Fruit fly (Drosophila melanogaster) whole organism, embryonic: ENCODE data around the gene Polr2G.

Experiments used
- Asciz ChIP-seq: fragments of 200-800 bp; sonication (Bioruptor generic); optimal IDR thresholded peaks from 2 replicates; lab custom pipeline; 2017; ENCODE audit warnings: missing biosample characterization, mild to moderate bottlenecking, missing genetic modification characterization, missing genetic modification reagents
- B-H2 ChIP-seq: fragments of 200-800 bp; sonication (Bioruptor generic); optimal IDR thresholded peaks from 2 replicates; lab custom pipeline; 2018; ENCODE audit warnings: missing biosample characterization, mild to moderate bottlenecking, missing genetic modification characterization
- CG12236 ChIP-seq: fragments of 200-800 bp; sonication (Bioruptor generic); optimal IDR thresholded peaks from 2 replicates; lab custom pipeline; 2016; ENCODE audit warnings: missing biosample characterization, missing genetic modification characterization
- CG14965 ChIP-seq: fragments of 200-800 bp; sonication (Bioruptor generic); optimal IDR thresholded peaks from 2 replicates; lab custom pipeline; 2016; ENCODE audit warnings: missing biosample characterization, missing genetic modification characterization, borderline replicate concordance
- CG1647 ChIP-seq: fragments of 200-800 bp; sonication (Bioruptor generic); optimal IDR thresholded peaks from 3 replicates; lab custom pipeline; 2016; ENCODE audit warnings: missing biosample characterization, missing genetic modification characterization
- CG1792 ChIP-seq: fragments of 200-800 bp; sonication (Bioruptor generic); optimal IDR thresholded peaks from 2 replicates; lab custom pipeline; 2016; ENCODE audit warnings: missing biosample characterization, missing genetic modification characterization
- CG18599 ChIP-seq: fragments of 200-800 bp; sonication (Bioruptor generic); optimal IDR thresholded peaks from 3 replicates; lab custom pipeline; 2017; ENCODE audit warnings: missing biosample characterization, missing genetic modification characterization, mild to moderate bottlenecking, moderate library complexity, missing genetic modification reagents
- CG18764 ChIP-seq: fragments of 200-800 bp; sonication (Bioruptor generic); optimal IDR thresholded peaks from 3 replicates; lab custom pipeline; 2016; ENCODE audit warnings: missing biosample characterization, missing genetic modification characterization
- CG2129 ChIP-seq: fragments of 200-800 bp; sonication (Bioruptor generic); IDR thresholded peaks from 2 replicates; pipeline ENCODE4 v1.3.6; 2022; ENCODE audit warnings: missing biosample characterization, missing genetic modification characterization; ENCODE audit not compliant: partially characterized antibody
- CG31365 ChIP-seq: fragments of 200-800 bp; sonication (Bioruptor generic); optimal IDR thresholded peaks from 2 replicates; lab custom pipeline; 2018; ENCODE audit warnings: missing biosample characterization, mild to moderate bottlenecking, missing genetic modification characterization
- CG3163 ChIP-seq: fragments of 200-800 bp; sonication (Bioruptor generic); optimal IDR thresholded peaks from 3 replicates; lab custom pipeline; 2016; ENCODE audit warnings: missing biosample characterization, missing genetic modification characterization
- CG3847 ChIP-seq: fragments of 200-800 bp; sonication (Bioruptor generic); IDR thresholded peaks from 2 replicates; pipeline ENCODE4 v1.3.6; 2022; ENCODE audit warnings: missing biosample characterization, missing genetic modification characterization
- CG43689 ChIP-seq: fragments of 200-800 bp; sonication (Bioruptor generic); IDR thresholded peaks from 2 replicates; pipeline ENCODE4 v1.3.6; 2022; ENCODE audit warnings: missing biosample characterization, missing genetic modification characterization
- CG5180 ChIP-seq: fragments of 200-800 bp; sonication (Bioruptor generic); optimal IDR thresholded peaks from 3 replicates; lab custom pipeline; 2017; ENCODE audit warnings: missing biosample characterization, missing genetic modification characterization, mild to moderate bottlenecking, moderate library complexity, missing genetic modification reagents
- CG6689 ChIP-seq: fragments of 200-800 bp; sonication (Bioruptor generic); IDR thresholded peaks from 2 replicates; pipeline ENCODE4 v1.3.6; 2022; ENCODE audit warnings: missing biosample characterization, missing genetic modification characterization
- CG7372 ChIP-seq: fragments of 200-800 bp; sonication (Bioruptor generic); IDR thresholded peaks from 2 replicates; pipeline ENCODE4 v1.3.6; 2022; ENCODE audit warnings: missing biosample characterization, missing genetic modification characterization
- CG8281 ChIP-seq: fragments of 200-800 bp; sonication (Bioruptor generic); optimal IDR thresholded peaks from 2 replicates; lab custom pipeline; 2018; ENCODE audit warnings: missing biosample characterization, mild to moderate bottlenecking, missing genetic modification characterization, moderate library complexity
- CG8924 ChIP-seq: fragments of 200-800 bp; optimal IDR thresholded peaks from 3 replicates; lab custom pipeline; 2019; ENCODE audit warnings: missing biosample characterization, mild to moderate bottlenecking, missing genetic modification characterization, moderate library complexity
- CG9797 ChIP-seq: fragments of 200-800 bp; sonication (Bioruptor generic); optimal IDR thresholded peaks from 3 replicates; lab custom pipeline; 2018; ENCODE audit warnings: missing biosample characterization, mild to moderate bottlenecking, missing genetic modification characterization
- Deaf1 ChIP-seq: fragments of 200-800 bp; optimal IDR thresholded peaks from 3 replicates; lab custom pipeline; 2019; ENCODE audit warnings: missing biosample characterization, mild to moderate bottlenecking, missing genetic modification characterization, moderate library complexity
- Dfd ChIP-seq, 2 experiments: fragments of >200 bp; optimal IDR thresholded peaks; 2 replicates each; lab custom pipeline; 2017; ENCODE audit warnings: missing biosample characterization in 2 of 2, missing genetic modification characterization in 2 of 2
- Dip2 ChIP-seq: fragments of 200-800 bp; sonication (Bioruptor generic); IDR thresholded peaks from 2 replicates; pipeline ENCODE4 v1.3.6; 2022; ENCODE audit warnings: missing biosample characterization, missing genetic modification characterization
- Dp ChIP-seq: fragments of 200-800 bp; sonication (Bioruptor generic); optimal IDR thresholded peaks from 2 replicates; lab custom pipeline; 2018; ENCODE audit warnings: missing biosample characterization, mild to moderate bottlenecking, missing genetic modification characterization, moderate library complexity
- Dref ChIP-seq: fragments of 200-800 bp; sonication (Bioruptor generic); IDR thresholded peaks from 2 replicates; pipeline ENCODE4 v1.3.6; 2022; ENCODE audit warnings: missing biosample characterization, missing genetic modification characterization
- ERR ChIP-seq: fragments of 200-800 bp; sonication (Bioruptor generic); optimal IDR thresholded peaks from 2 replicates; lab custom pipeline; 2016; ENCODE audit warnings: missing biosample characterization, missing genetic modification characterization
- Gsc ChIP-seq: fragments of 200-800 bp; sonication (Bioruptor generic); IDR thresholded peaks from 2 replicates; pipeline ENCODE4 v1.3.6; 2022; ENCODE audit warnings: missing biosample characterization, missing genetic modification characterization
- H2.0 ChIP-seq: fragments of 200-800 bp; sonication (Bioruptor generic); IDR thresholded peaks from 2 replicates; pipeline ENCODE4 v1.3.6; 2022; ENCODE audit warnings: missing biosample characterization, missing genetic modification characterization
- Hmr ChIP-seq: fragments of 200-800 bp; sonication (Bioruptor generic); optimal IDR thresholded peaks from 3 replicates; lab custom pipeline; 2017; ENCODE audit warnings: mild to moderate bottlenecking, missing biosample characterization, missing genetic modification reagents, missing genetic modification characterization
- Lpt ChIP-seq: fragments of >200 bp; optimal IDR thresholded peaks from 2 replicates; lab custom pipeline; 2018; ENCODE audit warnings: missing biosample characterization, missing genetic modification characterization
- Nf-YB ChIP-seq: fragments of 200-800 bp; sonication (Bioruptor generic); optimal IDR thresholded peaks from 3 replicates; lab custom pipeline; 2019; ENCODE audit warnings: missing biosample characterization, mild to moderate bottlenecking, missing genetic modification characterization, moderate library complexity
- Rx ChIP-seq: fragments of 200-800 bp; sonication (Bioruptor generic); IDR thresholded peaks from 2 replicates; pipeline ENCODE4 v1.3.6; 2022; ENCODE audit warnings: missing biosample characterization, missing genetic modification characterization
- Sin3A ChIP-seq: fragments of >200 bp; optimal IDR thresholded peaks from 2 replicates; lab custom pipeline; 2018
- Vsx1 ChIP-seq: fragments of 200-800 bp; sonication (Bioruptor generic); optimal IDR thresholded peaks from 2 replicates; lab custom pipeline; 2017; ENCODE audit warnings: missing biosample characterization, mild to moderate bottlenecking, missing genetic modification characterization, missing genetic modification reagents
- aop ChIP-seq: fragments of 200-800 bp; sonication (Bioruptor generic); IDR thresholded peaks from 2 replicates; pipeline ENCODE4 v1.3.6; 2022; ENCODE audit warnings: missing biosample characterization, missing genetic modification characterization
- bowl ChIP-seq: fragments of 200-800 bp; sonication (Bioruptor generic); IDR thresholded peaks from 2 replicates; pipeline ENCODE4 v1.3.6; 2022; ENCODE audit warnings: missing biosample characterization, missing genetic modification characterization
- dmrt99B ChIP-seq: fragments of 200-800 bp; sonication (Bioruptor generic); optimal IDR thresholded peaks from 2 replicates; lab custom pipeline; 2018; ENCODE audit warnings: missing biosample characterization, mild to moderate bottlenecking, missing genetic modification characterization, moderate library complexity
- emc ChIP-seq: fragments of 200-800 bp; sonication (Bioruptor generic); optimal IDR thresholded peaks from 2 replicates; lab custom pipeline; 2016; ENCODE audit warnings: missing biosample characterization, missing genetic modification characterization
- gsb ChIP-seq: fragments of 200-800 bp; sonication (Bioruptor generic); IDR thresholded peaks from 2 replicates; pipeline ENCODE4 v1.3.6; 2022; ENCODE audit warnings: missing biosample characterization, missing genetic modification characterization
- nmo ChIP-seq: fragments of 200-800 bp; sonication (Bioruptor generic); optimal IDR thresholded peaks from 2 replicates; lab custom pipeline; 2018; ENCODE audit warnings: missing biosample characterization, mild to moderate bottlenecking, missing genetic modification characterization, moderate library complexity
- nom ChIP-seq: fragments of 200-800 bp; sonication (Bioruptor generic); optimal IDR thresholded peaks from 2 replicates; lab custom pipeline; 2017; ENCODE audit warnings: missing biosample characterization, missing genetic modification characterization, mild to moderate bottlenecking, moderate library complexity, missing genetic modification reagents
- pfk ChIP-seq: fragments of 200-800 bp; sonication (Bioruptor generic); optimal IDR thresholded peaks from 2 replicates; lab custom pipeline; 2018; ENCODE audit warnings: missing biosample characterization, mild to moderate bottlenecking, missing genetic modification characterization, moderate library complexity
- rib ChIP-seq: fragments of 200-800 bp; sonication (Bioruptor generic); IDR thresholded peaks from 2 replicates; pipeline ENCODE4 v1.3.6; 2022; ENCODE audit warnings: missing biosample characterization, missing genetic modification characterization
- shn ChIP-seq: fragments of 200-800 bp; sonication (Bioruptor generic); optimal IDR thresholded peaks from 3 replicates; lab custom pipeline; 2016; ENCODE audit warnings: missing biosample characterization, missing genetic modification characterization
- so ChIP-seq: fragments of 200-800 bp; sonication (Bioruptor generic); IDR thresholded peaks from 3 replicates; pipeline ENCODE4 v1.3.6; 2022; ENCODE audit warnings: missing biosample characterization, missing genetic modification characterization
- ssp ChIP-seq: fragments of 200-800 bp; sonication (Bioruptor generic); IDR thresholded peaks from 2 replicates; pipeline ENCODE4 v1.3.6; 2022; ENCODE audit warnings: missing biosample characterization, missing genetic modification characterization
- sug ChIP-seq: fragments of 200-800 bp; optimal IDR thresholded peaks from 2 replicates; lab custom pipeline; 2019; ENCODE audit warnings: missing biosample characterization, mild to moderate bottlenecking, missing genetic modification characterization, moderate library complexity
- ttk ChIP-seq: fragments of 200-800 bp; sonication (Bioruptor generic); IDR thresholded peaks from 2 replicates; pipeline ENCODE4 v2.1.2; 2022; ENCODE audit warnings: missing biosample characterization, missing genetic modification characterization
- usp ChIP-seq: fragments of >200 bp; optimal IDR thresholded peaks from 2 replicates; lab custom pipeline; 2017; ENCODE audit warnings: missing biosample characterization, missing genetic modification characterization
- vnd ChIP-seq: fragments of 200-800 bp; sonication (Bioruptor generic); IDR thresholded peaks from 3 replicates; pipeline ENCODE4 v1.3.6; 2022; ENCODE audit warnings: missing biosample characterization, missing genetic modification characterization; ENCODE audit not compliant: partially characterized antibody
- zen2 ChIP-seq: fragments of 200-800 bp; sonication (Bioruptor generic); IDR thresholded peaks from 3 replicates; pipeline ENCODE4 v1.3.6; 2022; ENCODE audit warnings: missing biosample characterization, missing genetic modification characterization; ENCODE audit not compliant: partially characterized antibody

The Polr2G gene

dm6 chr3R:15229329-15229876, 6.4 kb upstream of the Polr2G start, which contains the start of the genes Art3 and mRpS10 (continued):
- TF ChIP-seq CG1647 (GFP tag; lab: Kevin White, UChicago) = peak; percentile 100
- no peak for TF ChIP-seq usp
- peak; percentile 94 for TF ChIP-seq Deaf1 (tag; lab: Kevin White, UChicago)
- peak; percentile 94 for TF ChIP-seq CG5180
- TF ChIP-seq Rx = peak; percentile 100
- peak; percentile 100 for TF ChIP-seq CG18599 (GFP tag; lab: Kevin White, UChicago)
- TF ChIP-seq dmrt99B = peak; percentile 100
- peak; percentile 100 for TF ChIP-seq H2.0 (GFP tag; lab: Robert Waterston, UW)
- TF ChIP-seq pfk (GFP tag; lab: Kevin White, UChicago) = peak; percentile 84
- TF ChIP-seq sug (tag; lab: Kevin White, UChicago) = peak; percentile 100
- peak; percentile 100 for TF ChIP-seq CG1792 (GFP tag; lab: Kevin White, UChicago)
- TF ChIP-seq ssp = peak; percentile 97
- TF ChIP-seq emc (GFP tag; lab: Kevin White, UChicago) = peak; percentile 100
- TF ChIP-seq Nf-YB = peak; percentile 94
- peak; percentile 100 for TF ChIP-seq Asciz (GFP tag; lab: Kevin White, UChicago)
- TF ChIP-seq zen2 (GFP tag; lab: Robert Waterston, UW) = no peak
- TF ChIP-seq CG2129 (GFP tag; lab: Robert Waterston, UW) = no peak
- peak; percentile 100 for TF ChIP-seq shn
- peak; percentile 100 for TF ChIP-seq CG6689 (GFP tag; lab: Robert Waterston, UW)
- TF ChIP-seq CG31365 (tag; lab: Kevin White, UChicago) = peak; percentile 95
- TF ChIP-seq Hmr (GFP tag; lab: Kevin White, UChicago) = peak; percentile 100
- TF ChIP-seq Sin3A (lab: Kevin White, UChicago) = peak; percentile 20
- TF ChIP-seq rib = peak; percentile 100
- peak; percentile 98 for TF ChIP-seq aop (GFP tag; lab: Robert Waterston, UW)
- TF ChIP-seq CG18764 (GFP tag; lab: Kevin White, UChicago) = peak; percentile 100
- peak; percentile 100 for TF ChIP-seq CG8924 (tag; lab: Kevin White, UChicago)
- peak; percentile 94 for TF ChIP-seq CG14965 (GFP tag; lab: Kevin White, UChicago)
- peak; percentile 100 for TF ChIP-seq so (GFP tag; lab: Robert Waterston, UW)
- TF ChIP-seq Dref (GFP tag; lab: Robert Waterston, UW) = peak; percentile 55
- TF ChIP-seq ttk (GFP tag; lab: Robert Waterston, UW) = peak; percentile 100
- peak in 1 of 2 experiments; percentile 98 for TF ChIP-seq Dfd (GFP tag; optimal IDR thresholded peaks at IDR 0.05; lab: Kevin White, UChicago)
- peak; percentile 87 for TF ChIP-seq CG9797
- no peak for TF ChIP-seq Lpt (GFP tag; lab: Kevin White, UChicago)
- peak; percentile 99 for TF ChIP-seq CG43689 (GFP tag; lab: Robert Waterston, UW)
- TF ChIP-seq CG12236 (GFP tag; lab: Kevin White, UChicago) = peak; percentile 100
- peak; percentile 99 for TF ChIP-seq Vsx1 (GFP tag; lab: Kevin White, UChicago)
- peak; percentile 84 for TF ChIP-seq Dip2 (GFP tag; lab: Robert Waterston, UW)
- TF ChIP-seq gsb (GFP tag; lab: Robert Waterston, UW) = peak; percentile 100
- TF ChIP-seq CG7372 (GFP tag; lab: Robert Waterston, UW) = peak; percentile 100
- TF ChIP-seq B-H2 (GFP tag; lab: Kevin White, UChicago) = peak; percentile 100
- TF ChIP-seq bowl (GFP tag; lab: Robert Waterston, UW) = peak; percentile 99
- peak; percentile 98 for TF ChIP-seq ERR (GFP tag; lab: Kevin White, UChicago)
- peak; percentile 96 for TF ChIP-seq CG3163 (GFP tag; lab: Kevin White, UChicago)
- TF ChIP-seq CG3847 (GFP tag; lab: Robert Waterston, UW) = peak; percentile 100
- TF ChIP-seq nom (GFP tag; lab: Kevin White, UChicago) = peak; percentile 99
- peak; percentile 97 for TF ChIP-seq CG8281 (tag; lab: Kevin White, UChicago)
- TF ChIP-seq vnd (GFP tag; lab: Robert Waterston, UW) = no peak
- peak; percentile 99 for TF ChIP-seq Gsc (GFP tag; lab: Robert Waterston, UW)
- peak; percentile 100 for TF ChIP-seq nmo (GFP tag; lab: Kevin White, UChicago)
- TF ChIP-seq Dp (GFP tag; lab: Kevin White, UChicago) = peak; percentile 68
